Worm (Caenorhabditis elegans): ENCODE data around the gene tap-1.

tap-1 gene

DNA sequence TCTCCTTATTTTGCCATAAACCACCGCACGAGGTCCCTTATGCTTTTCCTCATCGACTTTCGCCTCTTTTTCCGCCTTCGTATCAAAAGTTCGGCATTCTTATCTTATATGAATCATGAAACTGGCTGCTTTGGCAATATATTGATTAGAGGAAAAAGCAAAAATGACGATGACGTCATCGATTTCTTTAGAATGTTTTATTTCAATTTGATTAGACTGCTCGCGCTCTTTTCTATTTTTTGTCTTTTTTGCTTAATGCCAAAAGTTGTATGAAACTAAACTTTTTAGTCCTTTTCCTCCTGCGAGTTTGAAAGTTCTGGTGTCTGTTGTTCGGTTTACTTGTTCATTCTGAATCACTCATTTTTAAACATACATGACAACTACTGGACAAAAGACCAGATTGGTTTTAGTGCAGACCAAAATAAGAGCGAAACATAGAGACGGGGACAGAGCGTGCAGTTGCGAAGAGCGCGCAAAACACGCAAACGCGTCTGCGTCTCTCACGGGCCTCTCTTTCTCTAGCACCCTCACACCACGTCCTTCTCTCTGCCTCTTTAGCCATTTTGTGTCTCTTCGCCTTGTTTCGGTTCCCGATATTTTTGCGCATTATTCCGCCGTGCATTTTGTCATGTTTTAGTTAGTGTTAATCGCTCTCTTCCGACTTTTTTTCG, 20.8 kb downstream of the tap-1 start (continued):
- TF ChIP-seq mep-1 (tag; optimal IDR thresholded peaks at IDR 0.05) = peak; percentile 55
- no peak for TF ChIP-seq spr-1 (tag; optimal IDR thresholded peaks at IDR 0.05)
- no peak for TF ChIP-seq F44E2.7 (GFP tag; IDR thresholded peaks at IDR 0.05)
- TF ChIP-seq unc-39 (tag; optimal IDR thresholded peaks at IDR 0.05) = no peak
- TF ChIP-seq sdz-12 (GFP tag; optimal IDR thresholded peaks at IDR 0.05) = no peak
- no peak for TF ChIP-seq egl-27 (tag; optimal IDR thresholded peaks at IDR 0.05)
- peak in 1 of 2 experiments; percentile 0 for TF ChIP-seq lsy-2 (tag; optimal IDR thresholded peaks at IDR 0.05)
- no peak for TF ChIP-seq pha-4 (GFP tag; IDR thresholded peaks at IDR 0.05)
- TF ChIP-seq pha-4 (tag; optimal IDR thresholded peaks at IDR 0.05) = no peak
- TF ChIP-seq ztf-11 (tag; optimal IDR thresholded peaks at IDR 0.05) = no peak
- TF ChIP-seq madf-9 (GFP tag; conservative IDR thresholded peaks at IDR 0.05) = no peak
- no peak for TF ChIP-seq lir-3 (tag; optimal IDR thresholded peaks at IDR 0.05)
- TF ChIP-seq lin-29 (GFP tag; IDR thresholded peaks at IDR 0.05) = no peak
- no peak for TF ChIP-seq zip-11 (GFP tag; IDR thresholded peaks at IDR 0.05)
- TF ChIP-seq skn-1 (tag; optimal IDR thresholded peaks at IDR 0.05) = no peak
- no peak for TF ChIP-seq fos-1 (tag; optimal IDR thresholded peaks at IDR 0.05)
- TF ChIP-seq mdl-1 (tag; optimal IDR thresholded peaks at IDR 0.05) = peak in 1 of 2 experiments; percentile 63
- TF ChIP-seq zag-1 (tag; optimal IDR thresholded peaks at IDR 0.05) = no peak
- TF ChIP-seq unc-130 (GFP tag; optimal IDR thresholded peaks at IDR 0.05) = no peak
- no peak for TF ChIP-seq set-16 (GFP tag; IDR thresholded peaks at IDR 0.05)
- peak; percentile 4 for TF ChIP-seq dve-1 (tag; optimal IDR thresholded peaks at IDR 0.05; ENCODE audit: insufficient read depth)
- TF ChIP-seq duxl-1 (tag; optimal IDR thresholded peaks at IDR 0.05; ENCODE audit: poor library complexity) = no peak
- TF ChIP-seq snpc-1.2 (GFP tag; IDR thresholded peaks at IDR 0.05) = no peak
- TF ChIP-seq lin-38 (GFP tag; IDR thresholded peaks at IDR 0.05) = no peak

DNA sequence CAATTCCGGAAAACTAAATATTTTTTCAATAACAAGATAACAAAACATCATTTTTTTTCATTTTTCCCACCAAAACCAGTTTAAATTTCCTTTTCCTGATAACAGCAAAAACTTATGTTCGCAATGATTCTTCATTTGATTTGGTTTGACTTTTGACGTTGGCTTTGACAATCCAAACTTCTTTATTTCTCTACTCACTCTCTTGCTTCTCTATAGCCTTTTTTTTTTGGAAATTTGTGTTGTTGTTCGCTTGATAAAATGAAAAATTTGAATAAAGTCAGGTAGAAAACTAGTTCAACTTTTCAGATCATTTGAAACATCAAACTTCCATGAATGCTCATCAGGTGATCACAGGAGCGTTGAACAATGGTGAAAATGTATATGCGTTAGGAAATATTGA, 21.6 kb downstream of the tap-1 start, which contains the start of gene rbc-1:
Gene rbc-1 (plus strand): TSS at position 301 of the 400 bp plus-strand sequence.
- TF ChIP-seq unc-62 (GFP tag; optimal IDR thresholded peaks at IDR 0.05 in 1 of 2) (no peak), unc-62 (tag; optimal IDR thresholded peaks at IDR 0.05) (no peak), daf-8 (GFP tag; IDR thresholded peaks at IDR 0.05) (no peak), set-16 (GFP tag; IDR thresholded peaks at IDR 0.05) (no peak), daf-16 (GFP tag; optimal IDR thresholded peaks at IDR 0.05) (no peak), daf-16 (tag; optimal IDR thresholded peaks at IDR 0.05) (peak; percentile 6), nhr-25 (tag; optimal IDR thresholded peaks at IDR 0.05; ENCODE audit: borderline replicate concordance, insufficient read depth) (no peak), gei-8 (GFP tag; optimal IDR thresholded peaks at IDR 0.05) (no peak)

DNA sequence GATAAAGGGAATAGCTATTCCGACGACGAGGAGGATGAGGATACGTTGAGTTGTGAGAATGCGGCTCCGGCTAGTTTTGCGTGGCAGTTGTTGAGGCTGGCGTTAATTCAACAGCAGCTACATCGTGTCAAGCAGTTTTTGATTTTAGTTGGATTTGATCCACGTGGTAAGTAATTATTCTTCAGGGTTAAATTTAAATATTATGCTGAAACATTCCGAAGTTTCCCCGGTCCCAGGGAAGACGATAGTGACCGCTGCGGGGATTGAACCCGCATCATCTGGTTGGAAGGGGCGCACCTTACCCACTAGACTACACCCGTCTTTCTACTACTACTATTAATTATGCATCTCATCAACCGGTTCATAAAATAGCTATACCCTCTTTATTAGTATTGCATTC, 31.8 kb downstream of the tap-1 start:
- TF ChIP-seq zip-2 (tag; optimal IDR thresholded peaks at IDR 0.05) (no peak), nhr-77 (tag; optimal IDR thresholded peaks at IDR 0.05) (no peak), spr-1 (tag; optimal IDR thresholded peaks at IDR 0.05) (no peak), dpl-1 (GFP tag; optimal IDR thresholded peaks at IDR 0.05) (no peak), nhr-102 (tag; optimal IDR thresholded peaks at IDR 0.05) (no peak), mes-2 (tag; optimal IDR thresholded peaks at IDR 0.05; ENCODE audit: poor library complexity, severe bottlenecking) (no peak), F49E8.2 (tag; optimal IDR thresholded peaks at IDR 0.05; ENCODE audit: borderline replicate concordance) (no peak), daf-8 (GFP tag; IDR thresholded peaks at IDR 0.05) (no peak), vab-7 (GFP tag; IDR thresholded peaks at IDR 0.05) (0 out of 2 replicates have a peak, but pooled peaks have one; percentile 4), snpc-1.2 (GFP tag; IDR thresholded peaks at IDR 0.05) (0 out of 2 replicates have a peak, but pooled peaks have one; percentile 52), R02D3.7 (tag; optimal IDR thresholded peaks at IDR 0.05) (no peak), T20F7.1 (GFP tag; optimal IDR thresholded peaks at IDR 0.05) (no peak), lsy-2 (tag; optimal IDR thresholded peaks at IDR 0.05) (no peak), Y48G9A.11 (GFP tag; IDR thresholded peaks at IDR 0.05) (no peak), aha-1 (tag) (peak; percentile 52)

All from whole organism, L4 larva.